Fruit fly (Drosophila melanogaster) whole organism, prepupa: Measurements from ENCODE around the gene Dus1.

Experiments
- Blimp-1 ChIP-seq: fragments of 200-800 bp; sonication (Bioruptor generic); optimal IDR thresholded peaks from 3 replicates; lab custom pipeline; 2017; ENCODE audit warnings: missing biosample characterization, missing genetic modification characterization, mild to moderate bottlenecking, moderate library complexity, missing genetic modification reagents
- CG10631 ChIP-seq: fragments of 200-800 bp; sonication (Bioruptor generic); optimal IDR thresholded peaks from 2 replicates; lab custom pipeline; 2016; ENCODE audit warnings: missing biosample characterization, missing genetic modification characterization
- CG11294 ChIP-seq: fragments of 200-800 bp; sonication (Bioruptor generic); IDR thresholded peaks from 2 replicates; pipeline ENCODE4 v1.3.6; 2022; ENCODE audit warnings: missing biosample characterization, missing genetic modification characterization
- CG11762 ChIP-seq: fragments of 200-800 bp; sonication (Bioruptor generic); optimal IDR thresholded peaks from 3 replicates; lab custom pipeline; 2016; ENCODE audit warnings: missing biosample characterization, missing genetic modification characterization; ENCODE audit not compliant: insufficient read depth
- CG11902 ChIP-seq: fragments of 200-800 bp; sonication (Bioruptor generic); optimal IDR thresholded peaks from 3 replicates; lab custom pipeline; 2016; ENCODE audit warnings: missing biosample characterization, missing genetic modification characterization
- CG15336 ChIP-seq: fragments of 200-800 bp; sonication (Bioruptor generic); IDR thresholded peaks from 2 replicates; pipeline ENCODE4 v1.3.6; 2022; ENCODE audit warnings: missing biosample characterization, missing genetic modification characterization
- CG1621 ChIP-seq: fragments of 200-800 bp; sonication (Bioruptor generic); optimal IDR thresholded peaks from 3 replicates; lab custom pipeline; 2018; ENCODE audit warnings: missing biosample characterization, mild to moderate bottlenecking, missing genetic modification characterization
- CG16779 ChIP-seq: fragments of 200-800 bp; sonication (Bioruptor generic); optimal IDR thresholded peaks from 3 replicates; lab custom pipeline; 2017; ENCODE audit warnings: missing biosample characterization, mild to moderate bottlenecking, missing genetic modification characterization
- CG3032 ChIP-seq: fragments of 200-800 bp; optimal IDR thresholded peaks from 2 replicates; lab custom pipeline; 2019; ENCODE audit warnings: missing biosample characterization, mild to moderate bottlenecking, missing genetic modification characterization, moderate library complexity
- CG31627 ChIP-seq: fragments of 200-800 bp; sonication (Bioruptor generic); optimal IDR thresholded peaks from 3 replicates; lab custom pipeline; 2016; ENCODE audit warnings: missing biosample characterization, missing genetic modification characterization
- CG32006 ChIP-seq: fragments of 200-800 bp; sonication (Bioruptor generic); optimal IDR thresholded peaks from 3 replicates; lab custom pipeline; 2017; ENCODE audit warnings: missing biosample characterization, mild to moderate bottlenecking, missing genetic modification characterization
- CG34406 ChIP-seq: fragments of 200-800 bp; sonication (Bioruptor generic); optimal IDR thresholded peaks from 3 replicates; lab custom pipeline; 2016; ENCODE audit warnings: missing biosample characterization, missing genetic modification characterization
- CG3919 ChIP-seq: fragments of 200-800 bp; sonication (Bioruptor generic); optimal IDR thresholded peaks from 3 replicates; lab custom pipeline; 2016; ENCODE audit warnings: missing biosample characterization, missing genetic modification characterization
- CG4318 ChIP-seq: fragments of 200-800 bp; sonication (Bioruptor generic); optimal IDR thresholded peaks from 3 replicates; lab custom pipeline; 2017; ENCODE audit warnings: missing biosample characterization, mild to moderate bottlenecking, missing genetic modification characterization
- CG6163 ChIP-seq: fragments of 200-800 bp; sonication (Bioruptor generic); IDR thresholded peaks from 3 replicates; pipeline ENCODE4 v1.3.6; 2022; ENCODE audit warnings: missing biosample characterization, missing genetic modification characterization
- CG6276 ChIP-seq: fragments of 200-800 bp; sonication (Bioruptor generic); optimal IDR thresholded peaks from 2 replicates; lab custom pipeline; 2017; ENCODE audit warnings: missing biosample characterization, mild to moderate bottlenecking, missing genetic modification characterization
- CG6792 ChIP-seq: fragments of 200-800 bp; sonication (Bioruptor generic); optimal IDR thresholded peaks from 3 replicates; lab custom pipeline; 2016; ENCODE audit warnings: missing biosample characterization, missing genetic modification characterization
- CG6808 ChIP-seq: fragments of 200-800 bp; sonication (Bioruptor generic); optimal IDR thresholded peaks from 3 replicates; lab custom pipeline; 2017; ENCODE audit warnings: missing biosample characterization, missing genetic modification characterization, mild to moderate bottlenecking, moderate library complexity, missing genetic modification reagents
- CG6854 ChIP-seq: fragments of 200-800 bp; sonication (Bioruptor generic); optimal IDR thresholded peaks from 2 replicates; lab custom pipeline; 2017; ENCODE audit warnings: missing biosample characterization, mild to moderate bottlenecking, missing genetic modification characterization
- CG7368 ChIP-seq: fragments of 200-800 bp; sonication (Bioruptor generic); optimal IDR thresholded peaks from 3 replicates; lab custom pipeline; 2016; ENCODE audit warnings: missing biosample characterization, missing genetic modification characterization
- CG8119 ChIP-seq: fragments of 200-800 bp; sonication (Bioruptor generic); IDR thresholded peaks from 3 replicates; pipeline ENCODE4 v1.3.6; 2022; ENCODE audit warnings: missing biosample characterization, missing genetic modification characterization
- CG8319 ChIP-seq: fragments of 200-800 bp; sonication (Bioruptor generic); optimal IDR thresholded peaks from 3 replicates; lab custom pipeline; 2016; ENCODE audit warnings: missing biosample characterization, missing genetic modification characterization
- CG8632 ChIP-seq: fragments of 200-800 bp; sonication (Bioruptor generic); optimal IDR thresholded peaks from 3 replicates; lab custom pipeline; 2016; ENCODE audit warnings: missing biosample characterization, missing genetic modification characterization
- CG9139 ChIP-seq: fragments of 200-800 bp; sonication (Bioruptor generic); optimal IDR thresholded peaks from 3 replicates; lab custom pipeline; 2017; ENCODE audit warnings: missing biosample characterization, mild to moderate bottlenecking, missing genetic modification characterization
- Eip75B ChIP-seq: fragments of 200-800 bp; sonication (Bioruptor generic); optimal IDR thresholded peaks from 3 replicates; lab custom pipeline; 2016; ENCODE audit warnings: missing biosample characterization, missing genetic modification characterization
- Eip78C ChIP-seq: fragments of 200-800 bp; sonication (Bioruptor generic); peaks from one replicate; lab custom pipeline; 2016; ENCODE audit warnings: missing biosample characterization, missing genetic modification characterization
- Eip93F ChIP-seq: fragments of 200-800 bp; sonication (Bioruptor generic); optimal IDR thresholded peaks from 2 replicates; lab custom pipeline; 2016; ENCODE audit warnings: missing biosample characterization, mild to moderate bottlenecking, missing genetic modification characterization
- Ets96B ChIP-seq: fragments of 200-800 bp; optimal IDR thresholded peaks from 2 replicates; lab custom pipeline; 2019; ENCODE audit warnings: missing biosample characterization, mild to moderate bottlenecking, missing genetic modification characterization, moderate library complexity
- Gug ChIP-seq: fragments of 200-800 bp; sonication (Bioruptor generic); IDR thresholded peaks from 2 replicates; pipeline ENCODE4 v1.3.6; 2022; ENCODE audit warnings: missing biosample characterization, missing genetic modification characterization
- Hr38 ChIP-seq: sonication (Bioruptor generic); optimal IDR thresholded peaks from 2 replicates; lab custom pipeline; 2016; ENCODE audit warnings: missing biosample characterization, missing genetic modification characterization
- Hr39 ChIP-seq: fragments of 200-800 bp; sonication (Bioruptor generic); optimal IDR thresholded peaks from 2 replicates; lab custom pipeline; 2016; ENCODE audit warnings: missing biosample characterization, missing genetic modification characterization
- Lpt ChIP-seq: fragments of 200-800 bp; sonication (Bioruptor generic); optimal IDR thresholded peaks from 3 replicates; lab custom pipeline; 2016; ENCODE audit warnings: missing biosample characterization, missing genetic modification characterization
- Met ChIP-seq: fragments of 200-800 bp; sonication (Bioruptor generic); optimal IDR thresholded peaks from 3 replicates; lab custom pipeline; 2016; ENCODE audit warnings: missing biosample characterization, missing genetic modification characterization
- OdsH ChIP-seq: fragments of 200-800 bp; sonication (Bioruptor generic); optimal IDR thresholded peaks from 3 replicates; lab custom pipeline; 2016; ENCODE audit warnings: missing biosample characterization, missing genetic modification characterization
- Sox102F ChIP-seq: fragments of 200-800 bp; sonication (Bioruptor generic); optimal IDR thresholded peaks from 2 replicates; lab custom pipeline; 2016; ENCODE audit warnings: missing biosample characterization, mild to moderate bottlenecking, missing genetic modification characterization
- Sox14 ChIP-seq: fragments of 200-800 bp; sonication (Bioruptor generic); optimal IDR thresholded peaks from 3 replicates; lab custom pipeline; 2016; ENCODE audit warnings: missing biosample characterization, missing genetic modification characterization
- achi ChIP-seq: fragments of 200-800 bp; sonication (Bioruptor generic); optimal IDR thresholded peaks from 3 replicates; lab custom pipeline; 2016; ENCODE audit warnings: missing biosample characterization, missing genetic modification characterization
- acj6 ChIP-seq: fragments of 200-800 bp; sonication (Bioruptor generic); optimal IDR thresholded peaks from 3 replicates; lab custom pipeline; 2016; ENCODE audit warnings: missing biosample characterization, missing genetic modification characterization
- cyc ChIP-seq: fragments of 200-800 bp; sonication (Bioruptor generic); optimal IDR thresholded peaks from 3 replicates; lab custom pipeline; 2016; ENCODE audit warnings: missing biosample characterization, missing genetic modification characterization
- dsx ChIP-seq: fragments of 200-800 bp; optimal IDR thresholded peaks from 3 replicates; lab custom pipeline; 2019; ENCODE audit warnings: missing biosample characterization, mild to moderate bottlenecking, missing genetic modification characterization, moderate library complexity; ENCODE audit not compliant: poor library complexity, severe bottlenecking
- eg ChIP-seq: fragments of 200-800 bp; sonication (Bioruptor generic); IDR thresholded peaks from 3 replicates; pipeline ENCODE4 v1.3.6; 2022; ENCODE audit warnings: missing biosample characterization, missing genetic modification characterization
- esn ChIP-seq: fragments of 200-800 bp; sonication (Bioruptor generic); optimal IDR thresholded peaks from 2 replicates; lab custom pipeline; 2016; ENCODE audit warnings: missing biosample characterization, mild to moderate bottlenecking, missing genetic modification characterization, moderate library complexity
- fd59A ChIP-seq: fragments of 200-800 bp; sonication (Bioruptor generic); optimal IDR thresholded peaks from 2 replicates; lab custom pipeline; 2017; ENCODE audit warnings: missing biosample characterization, mild to moderate bottlenecking, missing genetic modification characterization, missing genetic modification reagents
- fd85E ChIP-seq: fragments of 200-800 bp; sonication (Bioruptor generic); optimal IDR thresholded peaks from 3 replicates; lab custom pipeline; 2016; ENCODE audit warnings: missing biosample characterization, missing genetic modification characterization
- fkh ChIP-seq: fragments of 200-800 bp; sonication (Bioruptor generic); optimal IDR thresholded peaks from 3 replicates; lab custom pipeline; 2017; ENCODE audit warnings: missing biosample characterization, mild to moderate bottlenecking, missing genetic modification characterization, moderate library complexity
- lz ChIP-seq: fragments of 200-800 bp; sonication (Bioruptor generic); optimal IDR thresholded peaks from 3 replicates; lab custom pipeline; 2016; ENCODE audit warnings: missing biosample characterization, missing genetic modification characterization
- net ChIP-seq: fragments of 200-800 bp; sonication (Bioruptor generic); optimal IDR thresholded peaks from 3 replicates; lab custom pipeline; 2016; ENCODE audit warnings: missing biosample characterization, missing genetic modification characterization
- salr ChIP-seq, 2 experiments: fragments of 200-800 bp; sonication (Bioruptor generic); optimal IDR thresholded peaks; 3 replicates each; lab custom pipeline; 2016 to 2018; ENCODE audit warnings: missing biosample characterization in 2 of 2, missing genetic modification characterization in 2 of 2, mild to moderate bottlenecking in 1 of 2
- spab ChIP-seq: fragments of 200-800 bp; sonication (Bioruptor generic); optimal IDR thresholded peaks from 2 replicates; lab custom pipeline; 2017; ENCODE audit warnings: missing biosample characterization, mild to moderate bottlenecking, missing genetic modification characterization, missing genetic modification reagents
- svp ChIP-seq: fragments of 200-800 bp; sonication (Bioruptor generic); peaks from one replicate; lab custom pipeline; 2016; ENCODE audit warnings: missing biosample characterization, missing genetic modification characterization
- vri ChIP-seq: fragments of 200-800 bp; sonication (Bioruptor generic); optimal IDR thresholded peaks from 3 replicates; lab custom pipeline; 2016; ENCODE audit warnings: missing biosample characterization, mild to moderate bottlenecking, missing genetic modification characterization

The Dus1 gene

DNA sequence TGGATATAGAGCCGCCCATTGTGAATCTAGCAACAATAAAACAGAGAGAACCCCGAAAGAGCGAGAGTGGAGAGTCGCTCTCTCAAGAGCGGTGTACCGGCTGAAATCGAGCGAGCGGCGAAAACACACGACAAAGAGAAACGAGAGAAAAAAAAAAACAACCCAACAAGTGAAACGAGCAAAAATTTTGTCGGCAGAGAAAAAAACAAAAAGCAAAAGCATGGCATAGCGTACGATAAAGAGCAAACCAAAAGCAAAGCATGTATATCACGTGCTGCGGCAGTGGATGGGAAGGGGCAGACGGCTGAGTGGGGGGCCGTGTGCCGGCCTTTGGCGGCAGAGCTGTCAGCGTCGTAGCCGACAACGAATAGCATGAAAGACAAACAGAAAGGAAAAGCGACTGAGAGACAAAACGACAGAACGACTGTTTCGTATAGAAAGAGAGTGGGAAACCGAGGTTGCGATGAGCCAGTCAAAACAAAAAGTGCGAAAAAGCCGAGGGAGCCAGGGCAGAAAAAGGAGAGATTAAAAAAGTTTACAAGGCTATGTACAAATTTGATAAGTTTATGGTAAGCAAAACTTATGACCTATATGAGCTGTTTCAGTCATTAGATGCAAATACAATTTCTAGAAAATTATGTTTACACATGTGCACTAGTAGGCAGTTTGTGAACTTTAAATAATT, 24.7 kb downstream of the Dus1 start:
- peak; percentile 66; the same call in 1 of the 2 replicates for TF ChIP-seq CG11294 (GFP tag; lab: Robert Waterston, UW)
- TF ChIP-seq Lpt (GFP tag; lab: Kevin White, UChicago), result peak; percentile 79
- peak; percentile 60 for TF ChIP-seq spab (GFP tag; lab: Kevin White, UChicago)
- peak; percentile 80 for TF ChIP-seq fkh (GFP tag; lab: Kevin White, UChicago)
- TF ChIP-seq CG31627 (GFP tag; lab: Kevin White, UChicago), result no peak
- no peak for TF ChIP-seq Gug
- peak; percentile 81 for TF ChIP-seq CG6854 (GFP tag; lab: Kevin White, UChicago)
- TF ChIP-seq CG6276 (GFP tag; lab: Kevin White, UChicago), result peak; percentile 82
- peak; percentile 88 for TF ChIP-seq Eip78C (GFP tag; lab: Kevin White, UChicago)
- TF ChIP-seq Hr38 (GFP tag; lab: Kevin White, UChicago), result peak; percentile 33
- TF ChIP-seq acj6 (GFP tag; lab: Kevin White, UChicago), result no peak
- peak; percentile 39 for TF ChIP-seq achi (GFP tag; lab: Kevin White, UChicago)
- peak; percentile 79 for TF ChIP-seq CG6808 (GFP tag; lab: Kevin White, UChicago)
- peak; percentile 89 for TF ChIP-seq CG8119
- peak; percentile 56 for TF ChIP-seq dsx
- peak; percentile 20 for TF ChIP-seq CG8632 (GFP tag; lab: Kevin White, UChicago)
- peak; percentile 96 for TF ChIP-seq CG6163 (GFP tag; lab: Robert Waterston, UW)
- no peak for TF ChIP-seq Hr39 (GFP tag; lab: Kevin White, UChicago)
- TF ChIP-seq CG4318 (GFP tag; lab: Kevin White, UChicago), result no peak
- TF ChIP-seq CG3032 (tag; lab: Kevin White, UChicago), result peak; percentile 14
- TF ChIP-seq fd85E (GFP tag; lab: Kevin White, UChicago), result no peak
- TF ChIP-seq CG6792 (GFP tag; lab: Kevin White, UChicago), result peak; percentile 40
- TF ChIP-seq CG3919, result peak; percentile 56
- TF ChIP-seq Sox102F, result no peak
- no peak for TF ChIP-seq lz (GFP tag; lab: Kevin White, UChicago)
- peak; percentile 36 for TF ChIP-seq CG7368 (GFP tag; lab: Kevin White, UChicago)
- TF ChIP-seq CG8319 (GFP tag; lab: Kevin White, UChicago), result peak; percentile 8
- no peak for TF ChIP-seq vri
- TF ChIP-seq CG1621 (tag; lab: Kevin White, UChicago), result peak; percentile 75
- TF ChIP-seq CG34406, result peak; percentile 43
- no peak for TF ChIP-seq svp
- TF ChIP-seq OdsH (GFP tag; lab: Kevin White, UChicago), result no peak
- no peak for TF ChIP-seq Eip93F (GFP tag; lab: Kevin White, UChicago)
- TF ChIP-seq CG9139 (GFP tag; lab: Kevin White, UChicago), result peak; percentile 88
- TF ChIP-seq cyc (GFP tag; lab: Kevin White, UChicago), result no peak
- no peak for TF ChIP-seq CG10631 (GFP tag; lab: Kevin White, UChicago)
- peak; percentile 83 for TF ChIP-seq CG15336
- peak; percentile 92 for TF ChIP-seq eg (GFP tag; lab: Robert Waterston, UW)
- peak; percentile 37 for TF ChIP-seq CG32006 (GFP tag; lab: Kevin White, UChicago)
- TF ChIP-seq salr (GFP tag; optimal IDR thresholded peaks at IDR 0.05; lab: Kevin White, UChicago), result peak; percentile 41 to 50
- peak; percentile 38 for TF ChIP-seq esn
- TF ChIP-seq CG11902 (GFP tag; lab: Kevin White, UChicago), result no peak
- peak; percentile 76 for TF ChIP-seq net (GFP tag; lab: Kevin White, UChicago)
- no peak for TF ChIP-seq Met
- TF ChIP-seq Sox14 (GFP tag; lab: Kevin White, UChicago), result peak; percentile 43
- TF ChIP-seq CG11762 (GFP tag; lab: Kevin White, UChicago), result peak; percentile 39
- TF ChIP-seq Blimp-1 (GFP tag; lab: Kevin White, UChicago), result no peak
- TF ChIP-seq fd59A (GFP tag; lab: Kevin White, UChicago), result no peak
- peak; percentile 85 for TF ChIP-seq CG16779 (tag; lab: Kevin White, UChicago)
- peak; percentile 61 for TF ChIP-seq Eip75B (GFP tag; lab: Kevin White, UChicago)
- peak; percentile 20 for TF ChIP-seq Ets96B (tag; lab: Kevin White, UChicago)
